Worm (Caenorhabditis elegans) whole organism, mixed stage, embryonic: Measurements from ENCODE around the gene F22F7.12.

Experiments used
- M03D4.4 ChIP-seq: sonication (generic microtip); optimal IDR thresholded peaks from 2 replicates; lab custom pipeline; 2017; ENCODE audit warnings: mild to moderate bottlenecking, missing genetic modification characterization, missing compliant biosample characterization
- bed-3 ChIP-seq: fragments of 200-800 bp; sonication (Bioruptor generic); optimal IDR thresholded peaks from 3 replicates; lab custom pipeline; 2018; ENCODE audit warnings: mild to moderate bottlenecking, missing genetic modification characterization, moderate library complexity, missing compliant biosample characterization
- blmp-1 ChIP-seq: fragments of 150-350 bp; optimal IDR thresholded peaks from 2 replicates; lab custom pipeline; 2014; ENCODE audit warnings: missing biosample characterization, missing genetic modification characterization
- ceh-39 ChIP-seq: fragments of 150-350 bp; optimal IDR thresholded peaks from 2 replicates; lab custom pipeline; 2014; ENCODE audit warnings: missing biosample characterization, missing genetic modification characterization
- ceh-43 ChIP-seq: fragments of 200-800 bp; sonication (Bioruptor generic); optimal IDR thresholded peaks from 2 replicates; lab custom pipeline; 2018; ENCODE audit warnings: mild to moderate bottlenecking, missing genetic modification characterization, moderate library complexity, missing compliant biosample characterization
- ceh-83 ChIP-seq: fragments of 200-800 bp; sonication (Bioruptor generic); optimal IDR thresholded peaks from 2 replicates; lab custom pipeline; 2018; ENCODE audit warnings: mild to moderate bottlenecking, missing genetic modification characterization, missing compliant biosample characterization
- ces-1 ChIP-seq: fragments of 150-350 bp; optimal IDR thresholded peaks from 2 replicates; lab custom pipeline; 2014; ENCODE audit warnings: missing biosample characterization, missing genetic modification reagents, missing genetic modification characterization
- cnd-1 ChIP-seq: fragments of 200-800 bp; sonication (Bioruptor generic); optimal IDR thresholded peaks from 2 replicates; lab custom pipeline; 2018; ENCODE audit warnings: mild to moderate bottlenecking, missing genetic modification characterization, missing compliant biosample characterization
- elt-1 ChIP-seq: sonication (generic microtip); optimal IDR thresholded peaks from 2 replicates; lab custom pipeline; 2017; ENCODE audit warnings: missing genetic modification characterization, mild to moderate bottlenecking, missing compliant biosample characterization, antibody characterized with exemption, moderate library complexity, borderline replicate concordance; ENCODE audit not compliant: insufficient read depth
- elt-3 ChIP-seq: fragments of 150-350 bp; optimal IDR thresholded peaks from 2 replicates; lab custom pipeline; 2014; ENCODE audit warnings: missing biosample characterization, missing genetic modification characterization
- flh-1 ChIP-seq: fragments of 200-800 bp; sonication (Bioruptor generic); optimal IDR thresholded peaks from 2 replicates; lab custom pipeline; 2018; ENCODE audit warnings: mild to moderate bottlenecking, missing genetic modification characterization, moderate library complexity, missing compliant biosample characterization
- ham-2 ChIP-seq: fragments of 200-800 bp; sonication (Bioruptor generic); optimal IDR thresholded peaks from 2 replicates; lab custom pipeline; 2018; ENCODE audit warnings: mild to moderate bottlenecking, missing genetic modification characterization, missing compliant biosample characterization
- hlh-1 ChIP-seq: fragments of 150-350 bp; optimal IDR thresholded peaks from 2 replicates; lab custom pipeline; 2014; ENCODE audit warnings: missing biosample characterization, missing genetic modification reagents, missing genetic modification characterization
- lin-13 ChIP-seq: fragments of 150-350 bp; optimal IDR thresholded peaks from 2 replicates; lab custom pipeline; 2014; ENCODE audit warnings: missing biosample characterization, missing genetic modification characterization
- lin-32 ChIP-seq: fragments of 200-800 bp; sonication (Bioruptor generic); optimal IDR thresholded peaks from 2 replicates; lab custom pipeline; 2018; ENCODE audit warnings: mild to moderate bottlenecking, missing genetic modification characterization, missing compliant biosample characterization
- lsy-2 ChIP-seq: fragments of 150-350 bp; optimal IDR thresholded peaks from 2 replicates; lab custom pipeline; 2014; ENCODE audit warnings: missing biosample characterization, missing genetic modification characterization
- mab-5 ChIP-seq: fragments of 150-350 bp; optimal IDR thresholded peaks from 2 replicates; lab custom pipeline; 2014; ENCODE audit warnings: missing biosample characterization, missing genetic modification characterization
- mep-1 ChIP-seq: fragments of 150-350 bp; optimal IDR thresholded peaks from 2 replicates; lab custom pipeline; 2017; ENCODE audit warnings: missing biosample characterization, missing genetic modification reagents, missing genetic modification characterization, inconsistent platforms
- mls-2 ChIP-seq: sonication (generic microtip); optimal IDR thresholded peaks from 2 replicates; lab custom pipeline; 2016; ENCODE audit warnings: mild to moderate bottlenecking, missing genetic modification characterization, moderate library complexity, missing compliant biosample characterization
- nhr-12 ChIP-seq: fragments of 150-350 bp; optimal IDR thresholded peaks from 2 replicates; lab custom pipeline; 2014; ENCODE audit warnings: missing biosample characterization, missing genetic modification characterization
- nhr-2 ChIP-seq: fragments of 150-350 bp; optimal IDR thresholded peaks from 2 replicates; lab custom pipeline; 2014; ENCODE audit warnings: missing biosample characterization, missing genetic modification characterization
- nhr-237 ChIP-seq: fragments of 150-350 bp; optimal IDR thresholded peaks from 2 replicates; lab custom pipeline; 2014; ENCODE audit warnings: missing biosample characterization, missing genetic modification characterization
- nhr-28 ChIP-seq: fragments of 150-350 bp; optimal IDR thresholded peaks from 2 replicates; lab custom pipeline; 2014; ENCODE audit warnings: missing biosample characterization, missing genetic modification characterization
- nhr-76 ChIP-seq: sonication (generic microtip); optimal IDR thresholded peaks from 2 replicates; lab custom pipeline; 2017; ENCODE audit warnings: missing biosample characterization, missing genetic modification characterization
- sem-2 ChIP-seq: fragments of 200-800 bp; sonication (Bioruptor generic); optimal IDR thresholded peaks from 2 replicates; lab custom pipeline; 2018; ENCODE audit warnings: mild to moderate bottlenecking, missing genetic modification characterization, missing compliant biosample characterization
- snpc-4 ChIP-seq: fragments of 150-350 bp; optimal IDR thresholded peaks from 2 replicates; lab custom pipeline; 2014; ENCODE audit warnings: missing biosample characterization, missing genetic modification characterization
- sptf-1 ChIP-seq: sonication (generic microtip); optimal IDR thresholded peaks from 2 replicates; lab custom pipeline; 2017; ENCODE audit warnings: mild to moderate bottlenecking, missing genetic modification characterization, moderate library complexity, missing compliant biosample characterization
- tbx-8 ChIP-seq: fragments of 200-800 bp; sonication (Bioruptor generic); optimal IDR thresholded peaks from 2 replicates; lab custom pipeline; 2018; ENCODE audit warnings: mild to moderate bottlenecking, missing genetic modification characterization, moderate library complexity, missing compliant biosample characterization
- unc-120 ChIP-seq: sonication (generic microtip); optimal IDR thresholded peaks from 2 replicates; lab custom pipeline; 2017; ENCODE audit warnings: missing genetic modification characterization, missing compliant biosample characterization; ENCODE audit not compliant: poor library complexity, severe bottlenecking
- unc-62 ChIP-seq: fragments of 150-350 bp; optimal IDR thresholded peaks from 2 replicates; lab custom pipeline; 2014; ENCODE audit warnings: missing biosample characterization, missing genetic modification reagents, missing genetic modification characterization
- zip-8 ChIP-seq: fragments of 150-350 bp; optimal IDR thresholded peaks from 2 replicates; lab custom pipeline; 2014; ENCODE audit warnings: missing biosample characterization, missing genetic modification characterization

F22F7.12 gene

ce11 chrV:2132675-2133074, 11.6 kb downstream of the F22F7.12 start:
- TF ChIP-seq cnd-1 (tag; lab: Kevin White, UChicago) (no peak), nhr-76 (no peak)

ce11 chrV:2126996-2127585, 17.2 kb downstream of the F22F7.12 start, which contains the start of gene ldp-1:
TSS of gene ldp-1 (plus strand) at chrV:2127535.
- peak; percentile 0 for TF ChIP-seq lsy-2 (tag; lab: Kevin White, UChicago)
- TF ChIP-seq sptf-1 (tag; lab: Kevin White, UChicago), result peak; percentile 40
- TF ChIP-seq ces-1 (GFP tag; lab: Kevin White, UChicago), result peak; percentile 24
- TF ChIP-seq unc-62, result no peak

- peak; percentile 62 for TF ChIP-seq nhr-2 (tag; lab: Kevin White, UChicago)
- peak; percentile 4 for TF ChIP-seq unc-120 (tag; lab: Kevin White, UChicago)
- no peak for TF ChIP-seq lin-32 (GFP tag; lab: Kevin White, UChicago)
- TF ChIP-seq hlh-1 (tag; lab: Kevin White, UChicago), result peak; percentile 79
Observed at ce11 chrV:2126554-2126953, 17.8 kb downstream of the F22F7.12 start.

DNA sequence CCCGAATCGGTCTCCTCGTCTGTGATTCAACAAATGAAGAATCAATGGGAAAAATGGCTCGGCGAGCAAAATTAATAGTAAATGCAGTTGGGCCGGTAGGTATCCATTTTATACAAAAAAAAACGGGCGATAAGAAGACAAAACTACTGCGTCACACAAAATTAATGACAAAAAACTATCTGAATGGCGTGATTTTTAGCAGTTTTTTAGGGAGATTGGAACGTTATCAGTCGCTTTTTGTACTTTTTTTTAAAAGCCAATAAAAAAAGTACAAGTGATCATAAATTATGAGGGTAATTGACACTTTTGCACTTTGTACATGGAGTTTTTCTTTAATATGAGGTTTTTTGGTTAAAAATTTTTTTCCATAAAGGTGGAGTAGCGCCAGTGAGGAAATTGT, 21.1 kb downstream of the F22F7.12 start:
- TF ChIP-seq nhr-237, result no peak
- no peak for TF ChIP-seq ceh-83 (GFP tag; lab: Kevin White, UChicago)
- TF ChIP-seq nhr-12 (tag; lab: Kevin White, UChicago), result no peak
- no peak for TF ChIP-seq ceh-43 (GFP tag; lab: Kevin White, UChicago)
- TF ChIP-seq snpc-4 (tag; lab: Kevin White, UChicago), result no peak
- no peak for TF ChIP-seq mep-1
- TF ChIP-seq elt-3 (tag; lab: Kevin White, UChicago), result no peak
- TF ChIP-seq zip-8 (tag; lab: Kevin White, UChicago), result no peak
- TF ChIP-seq mls-2 (tag; lab: Kevin White, UChicago), result no peak
- no peak for TF ChIP-seq sptf-1 (tag; lab: Kevin White, UChicago)
- TF ChIP-seq mab-5 (tag; lab: Kevin White, UChicago), result no peak
- TF ChIP-seq ces-1 (GFP tag; lab: Kevin White, UChicago), result no peak
- TF ChIP-seq sem-2 (GFP tag; lab: Kevin White, UChicago), result no peak
- TF ChIP-seq lsy-2 (tag; lab: Kevin White, UChicago), result no peak
- no peak for TF ChIP-seq M03D4.4 (tag; lab: Kevin White, UChicago)
- TF ChIP-seq, all 35 proteins: peak for 0

DNA sequence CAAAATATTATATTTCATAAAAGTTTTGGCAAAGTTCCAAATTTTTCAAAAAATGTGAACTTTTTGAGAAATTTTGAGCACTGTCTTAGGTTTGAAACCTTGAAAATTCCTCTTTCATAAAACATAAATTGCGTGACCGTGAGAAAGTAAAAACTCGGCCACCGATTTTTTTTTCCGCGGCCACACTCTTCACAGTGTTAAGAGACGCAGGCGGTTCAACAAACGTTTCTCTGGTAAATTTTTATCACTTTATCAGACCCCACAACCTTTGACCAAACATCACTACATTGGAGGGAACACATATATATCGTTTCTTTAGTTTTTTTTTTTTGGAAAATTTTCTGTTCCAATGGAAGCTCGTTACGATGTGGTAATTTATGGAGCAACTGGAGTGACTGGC, 21.8 kb downstream of the F22F7.12 start, which contains the start of gene F22F7.2:
Gene F22F7.2 (plus strand): TSS at position 266 of the 400 bp plus-strand sequence.
- TF ChIP-seq nhr-28, result no peak
- no peak for TF ChIP-seq elt-3 (tag; lab: Kevin White, UChicago)
- no peak for TF ChIP-seq sem-2 (GFP tag; lab: Kevin White, UChicago)
- TF ChIP-seq flh-1, result no peak
- no peak for TF ChIP-seq cnd-1 (tag; lab: Kevin White, UChicago)
- TF ChIP-seq blmp-1 (tag; lab: Kevin White, UChicago), result no peak
- no peak for TF ChIP-seq M03D4.4 (tag; lab: Kevin White, UChicago)
- no peak for TF ChIP-seq ham-2 (GFP tag; lab: Kevin White, UChicago)
- TF ChIP-seq nhr-76, result no peak
- no peak for TF ChIP-seq mep-1
- TF ChIP-seq bed-3, result no peak
- TF ChIP-seq, all 35 proteins: peak for 0

DNA sequence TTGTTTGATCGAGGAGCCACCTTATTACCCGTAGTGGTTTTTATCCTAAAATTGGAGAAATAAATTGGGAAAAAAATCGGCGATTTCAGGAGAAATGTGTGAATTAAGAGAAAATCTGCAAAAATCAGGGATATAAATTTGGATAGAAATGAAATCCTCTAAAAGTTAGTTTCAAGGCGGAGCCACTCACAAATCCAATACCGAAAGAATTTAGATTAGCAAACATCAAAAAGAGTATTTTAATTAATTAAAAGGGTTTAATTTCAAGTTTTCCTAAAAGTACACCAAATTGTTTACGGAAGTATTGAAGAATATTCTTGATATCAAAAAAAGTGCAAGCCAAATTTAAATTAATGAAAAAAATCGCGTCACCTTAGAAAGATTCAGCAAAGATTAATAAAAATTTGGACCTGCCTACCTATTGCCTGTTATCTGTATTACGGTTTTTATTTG, 22.4 kb downstream of the F22F7.12 start, which contains the start of gene F22F7.8:
Gene F22F7.8 (minus strand): TSS at position 51 of the 453 bp plus-strand sequence.
- TF ChIP-seq nhr-28 (no peak), unc-120 (tag; lab: Kevin White, UChicago) (no peak), mab-5 (tag; lab: Kevin White, UChicago) (no peak), tbx-8 (GFP tag; lab: Kevin White, UChicago) (no peak), elt-1 (tag; lab: Kevin White, UChicago) (no peak), mls-2 (tag; lab: Kevin White, UChicago) (no peak), nhr-12 (tag; lab: Kevin White, UChicago) (no peak), sptf-1 (tag; lab: Kevin White, UChicago) (no peak), mep-1 (no peak), unc-62 (no peak), elt-3 (tag; lab: Kevin White, UChicago) (no peak), ham-2 (GFP tag; lab: Kevin White, UChicago) (no peak), ceh-43 (GFP tag; lab: Kevin White, UChicago) (no peak), lin-13 (tag; lab: Kevin White, UChicago) (no peak), ceh-39 (tag; lab: Kevin White, UChicago) (no peak), nhr-76 (no peak)
- TF ChIP-seq, all 35 proteins: peak for 0
